Fruit fly (Drosophila melanogaster) whole organism, prepupa: ENCODE measurements around the gene CG43330.

ENCODE experiments used
- Blimp-1 ChIP-seq: fragments of 200-800 bp; sonication (Bioruptor generic); optimal IDR thresholded peaks from 3 replicates; lab custom pipeline; 2017; ENCODE audit warnings: missing biosample characterization, missing genetic modification characterization, mild to moderate bottlenecking, moderate library complexity, missing genetic modification reagents
- CG10631 ChIP-seq: fragments of 200-800 bp; sonication (Bioruptor generic); optimal IDR thresholded peaks from 2 replicates; lab custom pipeline; 2016; ENCODE audit warnings: missing biosample characterization, missing genetic modification characterization
- CG10669 ChIP-seq: fragments of 200-800 bp; sonication (Bioruptor generic); optimal IDR thresholded peaks from 3 replicates; lab custom pipeline; 2018; ENCODE audit warnings: missing biosample characterization, mild to moderate bottlenecking, missing genetic modification characterization, moderate library complexity
- CG11294 ChIP-seq: fragments of 200-800 bp; sonication (Bioruptor generic); IDR thresholded peaks from 2 replicates; pipeline ENCODE4 v1.3.6; 2022; ENCODE audit warnings: missing biosample characterization, missing genetic modification characterization
- CG11762 ChIP-seq: fragments of 200-800 bp; sonication (Bioruptor generic); optimal IDR thresholded peaks from 3 replicates; lab custom pipeline; 2016; ENCODE audit warnings: missing biosample characterization, missing genetic modification characterization; ENCODE audit not compliant: insufficient read depth
- CG11902 ChIP-seq: fragments of 200-800 bp; sonication (Bioruptor generic); optimal IDR thresholded peaks from 3 replicates; lab custom pipeline; 2016; ENCODE audit warnings: missing biosample characterization, missing genetic modification characterization
- CG15336 ChIP-seq: fragments of 200-800 bp; sonication (Bioruptor generic); IDR thresholded peaks from 2 replicates; pipeline ENCODE4 v1.3.6; 2022; ENCODE audit warnings: missing biosample characterization, missing genetic modification characterization
- CG1621 ChIP-seq: fragments of 200-800 bp; sonication (Bioruptor generic); optimal IDR thresholded peaks from 3 replicates; lab custom pipeline; 2018; ENCODE audit warnings: missing biosample characterization, mild to moderate bottlenecking, missing genetic modification characterization
- CG16779 ChIP-seq: fragments of 200-800 bp; sonication (Bioruptor generic); optimal IDR thresholded peaks from 3 replicates; lab custom pipeline; 2017; ENCODE audit warnings: missing biosample characterization, mild to moderate bottlenecking, missing genetic modification characterization
- CG3032 ChIP-seq: fragments of 200-800 bp; optimal IDR thresholded peaks from 2 replicates; lab custom pipeline; 2019; ENCODE audit warnings: missing biosample characterization, mild to moderate bottlenecking, missing genetic modification characterization, moderate library complexity
- CG34406 ChIP-seq: fragments of 200-800 bp; sonication (Bioruptor generic); optimal IDR thresholded peaks from 3 replicates; lab custom pipeline; 2016; ENCODE audit warnings: missing biosample characterization, missing genetic modification characterization
- CG3919 ChIP-seq: fragments of 200-800 bp; sonication (Bioruptor generic); optimal IDR thresholded peaks from 3 replicates; lab custom pipeline; 2016; ENCODE audit warnings: missing biosample characterization, missing genetic modification characterization
- CG6163 ChIP-seq: fragments of 200-800 bp; sonication (Bioruptor generic); IDR thresholded peaks from 3 replicates; pipeline ENCODE4 v1.3.6; 2022; ENCODE audit warnings: missing biosample characterization, missing genetic modification characterization
- CG6276 ChIP-seq: fragments of 200-800 bp; sonication (Bioruptor generic); optimal IDR thresholded peaks from 2 replicates; lab custom pipeline; 2017; ENCODE audit warnings: missing biosample characterization, mild to moderate bottlenecking, missing genetic modification characterization
- CG6808 ChIP-seq: fragments of 200-800 bp; sonication (Bioruptor generic); optimal IDR thresholded peaks from 3 replicates; lab custom pipeline; 2017; ENCODE audit warnings: missing biosample characterization, missing genetic modification characterization, mild to moderate bottlenecking, moderate library complexity, missing genetic modification reagents
- CG6854 ChIP-seq: fragments of 200-800 bp; sonication (Bioruptor generic); optimal IDR thresholded peaks from 2 replicates; lab custom pipeline; 2017; ENCODE audit warnings: missing biosample characterization, mild to moderate bottlenecking, missing genetic modification characterization
- CG7368 ChIP-seq: fragments of 200-800 bp; sonication (Bioruptor generic); optimal IDR thresholded peaks from 3 replicates; lab custom pipeline; 2016; ENCODE audit warnings: missing biosample characterization, missing genetic modification characterization
- CG8119 ChIP-seq: fragments of 200-800 bp; sonication (Bioruptor generic); IDR thresholded peaks from 3 replicates; pipeline ENCODE4 v1.3.6; 2022; ENCODE audit warnings: missing biosample characterization, missing genetic modification characterization
- CG8319 ChIP-seq: fragments of 200-800 bp; sonication (Bioruptor generic); optimal IDR thresholded peaks from 3 replicates; lab custom pipeline; 2016; ENCODE audit warnings: missing biosample characterization, missing genetic modification characterization
- CG8632 ChIP-seq: fragments of 200-800 bp; sonication (Bioruptor generic); optimal IDR thresholded peaks from 3 replicates; lab custom pipeline; 2016; ENCODE audit warnings: missing biosample characterization, missing genetic modification characterization
- Eip75B ChIP-seq: fragments of 200-800 bp; sonication (Bioruptor generic); optimal IDR thresholded peaks from 3 replicates; lab custom pipeline; 2016; ENCODE audit warnings: missing biosample characterization, missing genetic modification characterization
- Eip78C ChIP-seq: fragments of 200-800 bp; sonication (Bioruptor generic); peaks from one replicate; lab custom pipeline; 2016; ENCODE audit warnings: missing biosample characterization, missing genetic modification characterization
- Ets96B ChIP-seq: fragments of 200-800 bp; optimal IDR thresholded peaks from 2 replicates; lab custom pipeline; 2019; ENCODE audit warnings: missing biosample characterization, mild to moderate bottlenecking, missing genetic modification characterization, moderate library complexity
- Gug ChIP-seq: fragments of 200-800 bp; sonication (Bioruptor generic); IDR thresholded peaks from 2 replicates; pipeline ENCODE4 v1.3.6; 2022; ENCODE audit warnings: missing biosample characterization, missing genetic modification characterization
- Hr39 ChIP-seq: fragments of 200-800 bp; sonication (Bioruptor generic); optimal IDR thresholded peaks from 2 replicates; lab custom pipeline; 2016; ENCODE audit warnings: missing biosample characterization, missing genetic modification characterization
- Lpt ChIP-seq: fragments of 200-800 bp; sonication (Bioruptor generic); optimal IDR thresholded peaks from 3 replicates; lab custom pipeline; 2016; ENCODE audit warnings: missing biosample characterization, missing genetic modification characterization
- Met ChIP-seq: fragments of 200-800 bp; sonication (Bioruptor generic); optimal IDR thresholded peaks from 3 replicates; lab custom pipeline; 2016; ENCODE audit warnings: missing biosample characterization, missing genetic modification characterization
- Sox14 ChIP-seq: fragments of 200-800 bp; sonication (Bioruptor generic); optimal IDR thresholded peaks from 3 replicates; lab custom pipeline; 2016; ENCODE audit warnings: missing biosample characterization, missing genetic modification characterization
- acj6 ChIP-seq: fragments of 200-800 bp; sonication (Bioruptor generic); optimal IDR thresholded peaks from 3 replicates; lab custom pipeline; 2016; ENCODE audit warnings: missing biosample characterization, missing genetic modification characterization
- cyc ChIP-seq: fragments of 200-800 bp; sonication (Bioruptor generic); optimal IDR thresholded peaks from 3 replicates; lab custom pipeline; 2016; ENCODE audit warnings: missing biosample characterization, missing genetic modification characterization
- dac ChIP-seq: fragments of 200-800 bp; sonication (Bioruptor generic); optimal IDR thresholded peaks from 2 replicates; lab custom pipeline; 2017; ENCODE audit warnings: missing biosample characterization, mild to moderate bottlenecking, missing genetic modification characterization
- dsx ChIP-seq: fragments of 200-800 bp; optimal IDR thresholded peaks from 3 replicates; lab custom pipeline; 2019; ENCODE audit warnings: missing biosample characterization, mild to moderate bottlenecking, missing genetic modification characterization, moderate library complexity; ENCODE audit not compliant: poor library complexity, severe bottlenecking
- eg ChIP-seq: fragments of 200-800 bp; sonication (Bioruptor generic); IDR thresholded peaks from 3 replicates; pipeline ENCODE4 v1.3.6; 2022; ENCODE audit warnings: missing biosample characterization, missing genetic modification characterization
- esn ChIP-seq: fragments of 200-800 bp; sonication (Bioruptor generic); optimal IDR thresholded peaks from 2 replicates; lab custom pipeline; 2016; ENCODE audit warnings: missing biosample characterization, mild to moderate bottlenecking, missing genetic modification characterization, moderate library complexity
- fd59A ChIP-seq: fragments of 200-800 bp; sonication (Bioruptor generic); optimal IDR thresholded peaks from 2 replicates; lab custom pipeline; 2017; ENCODE audit warnings: missing biosample characterization, mild to moderate bottlenecking, missing genetic modification characterization, missing genetic modification reagents
- fd85E ChIP-seq: fragments of 200-800 bp; sonication (Bioruptor generic); optimal IDR thresholded peaks from 3 replicates; lab custom pipeline; 2016; ENCODE audit warnings: missing biosample characterization, missing genetic modification characterization
- fkh ChIP-seq: fragments of 200-800 bp; sonication (Bioruptor generic); optimal IDR thresholded peaks from 3 replicates; lab custom pipeline; 2017; ENCODE audit warnings: missing biosample characterization, mild to moderate bottlenecking, missing genetic modification characterization, moderate library complexity
- lz ChIP-seq: fragments of 200-800 bp; sonication (Bioruptor generic); optimal IDR thresholded peaks from 3 replicates; lab custom pipeline; 2016; ENCODE audit warnings: missing biosample characterization, missing genetic modification characterization
- net ChIP-seq: fragments of 200-800 bp; sonication (Bioruptor generic); optimal IDR thresholded peaks from 3 replicates; lab custom pipeline; 2016; ENCODE audit warnings: missing biosample characterization, missing genetic modification characterization
- pdm3 ChIP-seq: fragments of 200-800 bp; sonication (Bioruptor generic); optimal IDR thresholded peaks from 3 replicates; lab custom pipeline; 2016; ENCODE audit warnings: missing biosample characterization, missing genetic modification characterization
- ss ChIP-seq, 2 experiments: fragments of 200-800 bp; sonication (Bioruptor generic); optimal IDR thresholded peaks; 2 replicates in 1 of 2; 3 replicates in 1 of 2; lab custom pipeline; 2017 to 2018; ENCODE audit warnings: mild to moderate bottlenecking in 2 of 2, missing biosample characterization in 2 of 2, missing genetic modification characterization in 2 of 2, moderate library complexity in 1 of 2
- svp ChIP-seq: fragments of 200-800 bp; sonication (Bioruptor generic); peaks from one replicate; lab custom pipeline; 2016; ENCODE audit warnings: missing biosample characterization, missing genetic modification characterization
- vri ChIP-seq: fragments of 200-800 bp; sonication (Bioruptor generic); optimal IDR thresholded peaks from 3 replicates; lab custom pipeline; 2016; ENCODE audit warnings: missing biosample characterization, mild to moderate bottlenecking, missing genetic modification characterization

Gene CG43330

DNA sequence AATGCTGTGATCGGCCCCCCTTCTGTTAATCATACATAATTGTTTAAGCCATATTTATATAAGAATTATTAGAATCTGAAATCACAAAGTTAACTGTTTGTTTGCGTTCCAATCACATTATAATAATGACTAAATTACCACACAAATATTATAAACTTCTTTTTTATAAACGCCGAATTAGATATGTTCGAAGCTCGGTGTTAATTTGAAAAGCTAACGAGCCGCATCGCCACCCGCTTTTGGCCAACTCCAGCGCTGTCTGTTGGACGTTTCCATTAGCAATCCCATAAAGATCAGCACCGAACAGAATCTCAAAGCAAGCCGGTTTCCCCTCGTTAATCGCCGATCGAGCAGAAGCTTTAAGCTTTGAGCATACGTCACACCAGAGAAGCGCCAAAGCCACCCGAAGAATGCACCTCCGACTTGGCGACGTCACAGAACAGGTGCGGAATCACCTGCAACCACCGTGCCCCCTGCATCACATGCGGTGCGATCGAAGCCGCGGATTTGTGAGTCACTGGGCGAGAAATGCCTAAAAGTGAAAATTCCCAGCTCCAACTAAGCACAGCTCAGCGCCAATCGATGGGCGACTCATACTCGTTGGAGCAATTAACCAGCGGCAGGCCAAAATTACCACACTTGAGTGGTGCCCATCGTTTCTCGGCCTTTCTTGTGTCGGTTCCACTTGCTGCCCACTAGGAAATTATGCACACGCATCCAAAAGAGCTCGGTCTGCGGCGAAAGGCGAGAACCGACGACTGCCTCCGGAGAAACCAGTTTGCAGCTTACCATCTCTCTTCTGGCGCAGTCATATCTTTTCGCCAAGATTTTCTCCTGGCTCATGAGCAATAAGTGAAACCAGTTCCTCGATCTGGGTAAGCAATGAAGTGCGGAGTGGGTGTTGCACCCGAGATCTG is 38.5 kb downstream of the CG43330 start, which contains the start of gene CG11438 (continued):
- TF ChIP-seq dac (no peak), eg (GFP tag; lab: Robert Waterston, UW) (no peak), lz (GFP tag; lab: Kevin White, UChicago) (no peak), CG34406 (no peak), esn (GFP tag; lab: Kevin White, UChicago) (no peak), CG11294 (no peak), CG11762 (GFP tag; lab: Kevin White, UChicago) (no peak), CG11902 (GFP tag; lab: Kevin White, UChicago) (no peak), Eip78C (peak; percentile 7), CG1621 (tag; lab: Kevin White, UChicago) (peak; percentile 4), CG6854 (GFP tag; lab: Kevin White, UChicago) (peak; percentile 84), CG15336 (no peak), ss (GFP tag; optimal IDR thresholded peaks at IDR 0.05; lab: Kevin White, UChicago) (peak; percentile 31 to 53), CG8632 (GFP tag; lab: Kevin White, UChicago) (no peak), Ets96B (tag; lab: Kevin White, UChicago) (no peak)

DNA sequence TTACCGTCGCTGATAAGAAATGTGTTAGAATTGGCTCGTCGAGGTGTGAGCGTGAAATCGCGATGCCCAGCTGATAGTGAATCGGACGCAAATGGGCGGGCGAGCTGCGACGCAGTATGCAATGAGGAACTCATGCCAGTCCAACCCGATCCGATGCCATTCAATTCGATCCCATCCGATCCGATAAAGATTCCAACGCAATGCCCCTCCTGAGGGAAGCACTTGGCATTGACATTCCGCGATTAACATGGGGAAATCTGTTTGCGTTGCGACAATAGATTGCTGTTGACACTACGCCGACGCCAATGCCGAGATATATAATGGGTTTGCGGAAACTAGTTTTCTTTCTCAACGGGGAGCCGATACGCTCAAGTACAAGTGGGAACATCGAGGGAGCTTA is 40.8 kb downstream of the CG43330 start:
- peak; percentile 87 for TF ChIP-seq svp (GFP tag; lab: Kevin White, UChicago)
- TF ChIP-seq CG6163 (GFP tag; lab: Robert Waterston, UW): peak; percentile 28; the same call in 1 of the 3 replicates
- TF ChIP-seq Gug (GFP tag; lab: Robert Waterston, UW): no peak
- TF ChIP-seq fkh (GFP tag; lab: Kevin White, UChicago): peak; percentile 28
- peak in 1 of 2 experiments; percentile 1 for TF ChIP-seq ss (GFP tag; optimal IDR thresholded peaks at IDR 0.05; lab: Kevin White, UChicago)
- no peak for TF ChIP-seq CG10631

DNA sequence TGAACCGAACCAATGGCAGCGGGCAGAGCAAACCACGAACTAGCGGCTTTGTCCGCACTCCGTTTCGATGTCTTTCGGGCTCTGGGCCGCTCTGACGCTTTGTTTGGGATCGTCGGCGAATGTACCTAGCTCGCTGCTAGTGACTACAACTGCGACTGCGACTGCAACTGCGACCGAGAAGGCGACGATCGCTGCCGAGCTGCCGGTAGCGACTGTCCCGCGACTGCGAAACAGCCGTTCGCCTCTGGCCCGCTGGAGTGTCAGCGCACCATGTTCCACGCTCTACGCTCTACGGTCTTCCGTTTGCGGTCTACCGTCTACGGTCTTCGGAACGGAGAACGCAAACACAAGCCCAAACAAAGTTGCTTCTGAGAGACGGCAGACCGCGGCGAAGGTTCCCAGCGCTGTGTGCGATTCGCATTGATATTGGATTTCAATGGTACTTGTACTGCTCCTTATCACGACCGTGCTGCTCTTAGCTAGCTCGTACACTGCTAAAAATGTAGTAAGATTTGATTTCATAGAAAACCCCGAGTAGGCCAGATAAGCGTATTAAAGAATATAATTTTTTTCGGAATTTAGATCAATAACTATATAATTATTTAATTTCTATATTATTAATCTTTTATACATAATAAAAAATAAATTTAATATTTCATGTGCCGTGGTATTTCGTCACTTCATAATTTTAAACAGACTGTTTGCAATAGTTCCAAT is 43.1 kb downstream of the CG43330 start, which contains the start of gene laza:
Gene laza (minus strand): TSS at position 214 of the 717 bp plus-strand sequence.
- TF ChIP-seq CG3919 (GFP tag; lab: Kevin White, UChicago) (no peak), acj6 (GFP tag; lab: Kevin White, UChicago) (peak; percentile 13), CG6163 (GFP tag; lab: Robert Waterston, UW) (peak; percentile 47; the same call in 1 of the 3 replicates), Hr39 (GFP tag; lab: Kevin White, UChicago) (no peak), Sox14 (GFP tag; lab: Kevin White, UChicago) (peak; percentile 18), eg (GFP tag; lab: Robert Waterston, UW) (no peak), Lpt (no peak), CG1621 (tag; lab: Kevin White, UChicago) (no peak), CG11294 (no peak), CG7368 (GFP tag; lab: Kevin White, UChicago) (no peak), vri (GFP tag; lab: Kevin White, UChicago) (no peak), CG34406 (peak; percentile 12), CG6276 (GFP tag; lab: Kevin White, UChicago) (no peak), CG8119 (0 out of 3 replicates have a peak, but pooled peaks have one; percentile 24), Gug (GFP tag; lab: Robert Waterston, UW) (no peak), CG16779 (tag; lab: Kevin White, UChicago) (no peak), dsx (peak; percentile 77), Met (GFP tag; lab: Kevin White, UChicago) (no peak), fkh (GFP tag; lab: Kevin White, UChicago) (peak; percentile 41), CG6808 (no peak), CG15336 (peak; percentile 31; the same call in 1 of the 2 replicates), CG3032 (no peak), svp (GFP tag; lab: Kevin White, UChicago) (peak; percentile 63), Eip78C (peak; percentile 61), cyc (GFP tag; lab: Kevin White, UChicago) (no peak), Blimp-1 (no peak), pdm3 (no peak), CG6854 (GFP tag; lab: Kevin White, UChicago) (no peak), net (GFP tag; lab: Kevin White, UChicago) (no peak), CG11902 (GFP tag; lab: Kevin White, UChicago) (no peak), CG10669 (GFP tag; lab: Kevin White, UChicago) (no peak), fd59A (no peak), CG8319 (GFP tag; lab: Kevin White, UChicago) (no peak), Eip75B (GFP tag; lab: Kevin White, UChicago) (no peak), fd85E (GFP tag; lab: Kevin White, UChicago) (no peak)
